Fruit fly (Drosophila melanogaster): Measurements from ENCODE around the gene CG12268.
A peak's percentile ranks its signal among the peaks of the same experiment; 100 is the strongest.

CG12268 gene

DNA sequence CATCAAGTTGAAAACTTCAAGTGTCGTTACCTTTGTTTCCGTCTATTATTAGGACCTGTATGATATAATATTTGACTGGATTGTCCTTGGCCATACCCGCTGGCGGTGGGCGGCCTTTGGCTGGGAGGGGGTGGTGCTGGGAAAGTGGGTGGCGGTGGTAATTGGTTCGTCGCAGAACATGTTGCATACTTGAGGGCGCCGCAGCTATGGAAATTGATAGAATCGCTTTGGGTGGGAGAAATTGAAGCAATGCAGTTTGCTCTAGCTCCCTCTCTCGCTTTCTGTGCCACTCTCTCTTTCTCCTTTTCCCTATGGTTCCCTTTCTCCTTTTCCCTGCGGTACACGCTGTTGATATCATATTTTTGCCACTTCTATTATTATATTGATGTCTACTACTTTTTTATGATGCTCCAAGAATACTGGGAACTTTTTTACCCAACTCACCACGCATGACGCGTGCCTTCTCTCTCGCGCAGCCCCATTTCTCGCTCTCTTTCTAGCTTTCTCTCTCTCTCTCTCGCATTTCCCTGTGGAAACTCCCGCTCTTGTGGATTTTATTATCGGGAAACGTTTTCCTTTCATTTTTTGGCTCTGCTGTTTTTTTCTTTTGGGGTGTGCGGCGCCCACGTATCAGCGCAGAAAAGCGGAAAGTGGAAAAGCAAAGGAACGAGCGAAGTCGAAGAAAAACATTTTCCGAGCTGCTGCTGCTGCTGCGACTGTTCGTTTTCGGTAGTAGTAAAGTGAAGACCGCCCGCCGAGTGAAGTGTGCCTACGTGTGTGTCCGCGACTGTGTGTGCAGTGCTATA lies 16.9 kb upstream of the CG12268 start (continued):
- TF ChIP-seq aop (GFP tag; IDR thresholded peaks at IDR 0.05) (no peak), grn (GFP tag; optimal IDR thresholded peaks at IDR 0.05) (no peak), Lim3 (GFP tag; IDR thresholded peaks at IDR 0.05) (no peak), sens (GFP tag) (peak; percentile 66), BtbVII (GFP tag; optimal IDR thresholded peaks at IDR 0.05) (no peak), CG32532 (GFP tag; IDR thresholded peaks at IDR 0.05) (no peak), ttk (GFP tag; IDR thresholded peaks at IDR 0.05) (no peak), CG1529 (GFP tag; optimal IDR thresholded peaks at IDR 0.05) (no peak), ara (GFP tag; IDR thresholded peaks at IDR 0.05) (no peak), CG7271 (tag; optimal IDR thresholded peaks at IDR 0.05) (no peak), danr (GFP tag; IDR thresholded peaks at IDR 0.05) (0 out of 2 replicates have a peak, but pooled peaks have one; percentile 18), CG13894 (tag; optimal IDR thresholded peaks at IDR 0.05) (no peak), fd96Cb (tag; optimal IDR thresholded peaks at IDR 0.05) (no peak), CG18619 (GFP tag; optimal IDR thresholded peaks at IDR 0.05) (no peak), cad (GFP tag; optimal IDR thresholded peaks at IDR 0.05) (no peak)

DNA sequence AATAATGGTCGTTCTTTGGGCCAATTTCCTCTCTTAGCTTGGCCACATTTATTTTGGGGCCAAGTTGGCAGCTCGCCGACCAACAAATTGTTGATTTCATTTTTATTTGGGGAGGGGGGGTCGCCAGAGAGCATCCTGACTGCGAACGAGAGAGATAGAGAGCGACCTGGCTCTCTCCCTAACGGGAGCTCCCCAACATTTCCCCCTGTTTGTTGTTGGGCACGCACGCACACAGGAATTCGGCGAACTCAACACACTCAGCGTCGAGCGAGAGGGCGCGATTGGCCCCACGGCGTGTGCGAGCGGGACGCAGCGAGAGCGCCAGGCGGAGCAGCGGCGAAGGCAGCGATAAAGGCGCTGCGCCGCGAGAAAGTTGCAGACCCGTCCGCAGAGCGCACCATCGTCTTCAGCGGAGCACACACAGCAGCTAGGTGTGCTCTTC lies 14.6 kb upstream of the CG12268 start, which contains the start of gene CG31140:
Gene CG31140, plus strand, starts transcription at position 400 of the 442 bp plus-strand sequence.
- TF ChIP-seq Dref (GFP tag; IDR thresholded peaks at IDR 0.05) = no peak
- no peak for TF ChIP-seq CG3847 (GFP tag; IDR thresholded peaks at IDR 0.05)
- TF ChIP-seq yki (optimal IDR thresholded peaks at IDR 0.05) = peak; percentile 36
- no peak for TF ChIP-seq Xbp1 (GFP tag; optimal IDR thresholded peaks at IDR 0.05)
- peak; percentile 27 for TF ChIP-seq CG6854 (GFP tag; optimal IDR thresholded peaks at IDR 0.05)
- TF ChIP-seq jigr1 (GFP tag; IDR thresholded peaks at IDR 0.05) = no peak
- TF ChIP-seq Ets65A (GFP tag) = peak; percentile 74
- TF ChIP-seq Hsf (GFP tag; optimal IDR thresholded peaks at IDR 0.05) = no peak
- TF ChIP-seq Hr3 (GFP tag; optimal IDR thresholded peaks at IDR 0.05) = no peak
- TF ChIP-seq sd (tag; optimal IDR thresholded peaks at IDR 0.05) = peak; percentile 91
- TF ChIP-seq CG6689 (GFP tag; IDR thresholded peaks at IDR 0.05) = no peak
- TF ChIP-seq CG31388 (GFP tag; optimal IDR thresholded peaks at IDR 0.05) = no peak
- no peak for TF ChIP-seq HmgZ (tag; optimal IDR thresholded peaks at IDR 0.05)
- no peak for TF ChIP-seq CG18764 (GFP tag; optimal IDR thresholded peaks at IDR 0.05)
- no peak for TF ChIP-seq CG10565 (GFP tag; optimal IDR thresholded peaks at IDR 0.05)
- no peak for TF ChIP-seq so (GFP tag; IDR thresholded peaks at IDR 0.05)
- no peak for TF ChIP-seq grau (tag; optimal IDR thresholded peaks at IDR 0.05)
- TF ChIP-seq h (optimal IDR thresholded peaks at IDR 0.05) = no peak
- no peak for TF ChIP-seq BEAF-32 (GFP tag; optimal IDR thresholded peaks at IDR 0.05)
- TF ChIP-seq Dll (GFP tag; IDR thresholded peaks at IDR 0.05; ENCODE audit: partially characterized antibody) = no peak
- no peak for TF ChIP-seq grn (GFP tag; optimal IDR thresholded peaks at IDR 0.05)
- TF ChIP-seq usp (GFP tag; optimal IDR thresholded peaks at IDR 0.05) = no peak
- TF ChIP-seq zf30C (GFP tag; optimal IDR thresholded peaks at IDR 0.05) = no peak
- no peak for TF ChIP-seq bigmax (GFP tag; optimal IDR thresholded peaks at IDR 0.05)
- peak; percentile 90 for TF ChIP-seq CG1832 (GFP tag; optimal IDR thresholded peaks at IDR 0.05)
- no peak for TF ChIP-seq Sry-δ (GFP tag; optimal IDR thresholded peaks at IDR 0.05)
- TF ChIP-seq Jarid2 (GFP tag; optimal IDR thresholded peaks at IDR 0.05) = peak; percentile 2
- TF ChIP-seq Pdp1 (GFP tag; optimal IDR thresholded peaks at IDR 0.05) = no peak
- no peak for TF ChIP-seq salm (tag; optimal IDR thresholded peaks at IDR 0.05)
- 0 out of 2 replicates have a peak, but pooled peaks have one; percentile 9 for TF ChIP-seq Rfx (GFP tag; IDR thresholded peaks at IDR 0.05)
- TF ChIP-seq CG7372 (GFP tag; IDR thresholded peaks at IDR 0.05) = no peak
- no peak for TF ChIP-seq Hr78 (GFP tag; optimal IDR thresholded peaks at IDR 0.05)
- no peak for TF ChIP-seq sug (tag; optimal IDR thresholded peaks at IDR 0.05)
- TF ChIP-seq CG15514 (GFP tag; optimal IDR thresholded peaks at IDR 0.05) = no peak
- peak; percentile 91 for TF ChIP-seq Adf1 (GFP tag; IDR thresholded peaks at IDR 0.05)
- TF ChIP-seq kni (GFP tag; optimal IDR thresholded peaks at IDR 0.05) = no peak
- TF ChIP-seq NfI (GFP tag; optimal IDR thresholded peaks at IDR 0.05) = no peak

Measured in whole organism, embryonic.